Fruit fly (Drosophila melanogaster) whole organism, embryonic: ENCODE data around the gene bor.
A peak's percentile ranks its signal among the peaks of the same experiment; 100 is the strongest.

Experiments
- Atf-2 ChIP-seq: fragments of 200-800 bp; sonication (Bioruptor generic); optimal IDR thresholded peaks from 2 replicates; lab custom pipeline; 2016; ENCODE audit warnings: missing biosample characterization, missing genetic modification characterization
- Awh ChIP-seq: fragments of 200-800 bp; sonication (Bioruptor generic); IDR thresholded peaks from 2 replicates; pipeline ENCODE4, ENCODE4 v1.3.6; 2022; ENCODE audit warnings: missing biosample characterization, missing genetic modification characterization
- B-H2 ChIP-seq: fragments of 200-800 bp; sonication (Bioruptor generic); optimal IDR thresholded peaks from 2 replicates; lab custom pipeline; 2018; ENCODE audit warnings: missing biosample characterization, mild to moderate bottlenecking, missing genetic modification characterization
- BEAF-32 ChIP-seq: fragments of 200-800 bp; sonication (Bioruptor generic); optimal IDR thresholded peaks from 3 replicates; lab custom pipeline; 2017; ENCODE audit warnings: missing biosample characterization, missing genetic modification characterization, mild to moderate bottlenecking, moderate library complexity, missing genetic modification reagents
- CG10274 ChIP-seq: fragments of 200-800 bp; sonication (Bioruptor generic); optimal IDR thresholded peaks from 3 replicates; lab custom pipeline; 2017; ENCODE audit warnings: missing biosample characterization, mild to moderate bottlenecking, missing genetic modification characterization
- CG11247 ChIP-seq: fragments of 200-800 bp; sonication (Bioruptor generic); IDR thresholded peaks from 2 replicates; pipeline ENCODE4 v1.3.6; 2022; ENCODE audit warnings: missing biosample characterization, missing genetic modification characterization
- CG12236 ChIP-seq: fragments of 200-800 bp; sonication (Bioruptor generic); optimal IDR thresholded peaks from 2 replicates; lab custom pipeline; 2016; ENCODE audit warnings: missing biosample characterization, missing genetic modification characterization
- CG12391 ChIP-seq: fragments of 200-800 bp; sonication (Bioruptor generic); optimal IDR thresholded peaks from 3 replicates; lab custom pipeline; 2018; ENCODE audit warnings: missing biosample characterization, mild to moderate bottlenecking, missing genetic modification characterization, moderate library complexity
- CG16813 ChIP-seq: fragments of 200-800 bp; sonication (Bioruptor generic); IDR thresholded peaks from 3 replicates; pipeline ENCODE4 v1.3.6; 2022; ENCODE audit warnings: missing biosample characterization, missing genetic modification characterization; ENCODE audit not compliant: partially characterized antibody
- CG18011 ChIP-seq: fragments of 200-800 bp; sonication (Bioruptor generic); optimal IDR thresholded peaks from 2 replicates; lab custom pipeline; 2017; ENCODE audit warnings: missing biosample characterization, missing genetic modification characterization, mild to moderate bottlenecking, moderate library complexity, missing genotype
- CG2199 ChIP-seq: fragments of 200-800 bp; sonication (Bioruptor generic); IDR thresholded peaks from 3 replicates; pipeline ENCODE4 v1.3.6; 2022; ENCODE audit warnings: missing biosample characterization, missing genetic modification characterization
- CG2712 ChIP-seq: fragments of 200-800 bp; optimal IDR thresholded peaks from 3 replicates; lab custom pipeline; 2019; ENCODE audit warnings: missing biosample characterization, mild to moderate bottlenecking, missing genetic modification characterization, moderate library complexity
- CG30431 ChIP-seq: fragments of 200-800 bp; sonication (Bioruptor generic); optimal IDR thresholded peaks from 2 replicates; lab custom pipeline; 2017; ENCODE audit warnings: missing biosample characterization, missing genetic modification characterization
- CG33557 ChIP-seq: fragments of 200-800 bp; sonication (Bioruptor generic); optimal IDR thresholded peaks from 2 replicates; lab custom pipeline; 2019; ENCODE audit warnings: missing biosample characterization, mild to moderate bottlenecking, missing genetic modification characterization, moderate library complexity
- CG6254 ChIP-seq: fragments of 200-800 bp; sonication (Bioruptor generic); optimal IDR thresholded peaks from 3 replicates; lab custom pipeline; 2017; ENCODE audit warnings: mild to moderate bottlenecking, missing biosample characterization, missing genetic modification reagents, missing genetic modification characterization
- CG6654 ChIP-seq: fragments of 200-800 bp; sonication (Bioruptor generic); optimal IDR thresholded peaks from 2 replicates; lab custom pipeline; 2017; ENCODE audit warnings: missing biosample characterization, mild to moderate bottlenecking, missing genetic modification characterization
- CG6765 ChIP-seq: fragments of 200-800 bp; sonication (Bioruptor generic); optimal IDR thresholded peaks from 3 replicates; lab custom pipeline; 2017; ENCODE audit warnings: missing biosample characterization, mild to moderate bottlenecking, missing genetic modification characterization
- CG7357 ChIP-seq: fragments of 200-800 bp; sonication (Bioruptor generic); IDR thresholded peaks from 3 replicates; pipeline ENCODE4 v1.3.6; 2022; ENCODE audit warnings: missing biosample characterization, missing genetic modification characterization
- CG9215 ChIP-seq: fragments of 200-800 bp; sonication (Bioruptor generic); IDR thresholded peaks from 2 replicates; pipeline ENCODE4 v1.3.6; 2022; ENCODE audit warnings: missing biosample characterization, missing genetic modification characterization
- Camta ChIP-seq: fragments of 200-800 bp; sonication (Bioruptor generic); optimal IDR thresholded peaks from 2 replicates; lab custom pipeline; 2016; ENCODE audit warnings: missing biosample characterization, missing genetic modification characterization
- CoRest ChIP-seq: fragments of 200-800 bp; sonication (Bioruptor generic); optimal IDR thresholded peaks from 3 replicates; lab custom pipeline; 2018; ENCODE audit warnings: missing biosample characterization, mild to moderate bottlenecking, missing genetic modification characterization, moderate library complexity
- Dbx ChIP-seq: fragments of 200-800 bp; sonication (Bioruptor generic); IDR thresholded peaks from 3 replicates; pipeline ENCODE4 v1.3.6; 2022; ENCODE audit warnings: missing biosample characterization, missing genetic modification characterization
- Dip2 ChIP-seq: fragments of 200-800 bp; sonication (Bioruptor generic); IDR thresholded peaks from 2 replicates; pipeline ENCODE4 v1.3.6; 2022; ENCODE audit warnings: missing biosample characterization, missing genetic modification characterization
- Doc2 ChIP-seq: fragments of 200-800 bp; sonication (Bioruptor generic); IDR thresholded peaks from 2 replicates; pipeline ENCODE4 v1.3.6; 2022; ENCODE audit warnings: missing biosample characterization, missing genetic modification characterization
- H15 ChIP-seq: fragments of 200-800 bp; sonication (Bioruptor generic); IDR thresholded peaks from 3 replicates; pipeline ENCODE4 v1.3.6; 2022; ENCODE audit warnings: missing biosample characterization, missing genetic modification characterization
- Jarid2 ChIP-seq: fragments of 200-800 bp; sonication (Bioruptor generic); optimal IDR thresholded peaks from 3 replicates; lab custom pipeline; 2017; ENCODE audit warnings: mild to moderate bottlenecking, missing biosample characterization, missing genetic modification reagents, missing genetic modification characterization
- Lpt ChIP-seq: fragments of >200 bp; optimal IDR thresholded peaks from 2 replicates; lab custom pipeline; 2018; ENCODE audit warnings: missing biosample characterization, missing genetic modification characterization
- MTF-1 ChIP-seq: fragments of 200-800 bp; sonication (Bioruptor generic); optimal IDR thresholded peaks from 2 replicates; lab custom pipeline; 2018; ENCODE audit warnings: missing biosample characterization, mild to moderate bottlenecking, missing genetic modification characterization, borderline replicate concordance
- NK7.1 ChIP-seq: fragments of 200-800 bp; sonication (Bioruptor generic); optimal IDR thresholded peaks from 3 replicates; lab custom pipeline; 2016; ENCODE audit warnings: missing biosample characterization, missing genetic modification characterization
- Nf-YA ChIP-seq: fragments of 200-800 bp; sonication (Bioruptor generic); IDR thresholded peaks from 2 replicates; pipeline ENCODE4 v1.3.6; 2022; ENCODE audit warnings: missing biosample characterization, missing genetic modification characterization
- Poxn ChIP-seq: fragments of 200-800 bp; sonication (Bioruptor generic); IDR thresholded peaks from 2 replicates; pipeline ENCODE4 v1.3.6; 2022; ENCODE audit warnings: missing biosample characterization, missing genetic modification characterization
- Rfx ChIP-seq: fragments of 200-800 bp; sonication (Bioruptor generic); IDR thresholded peaks from 2 replicates; pipeline ENCODE4 v1.3.6; 2022; ENCODE audit warnings: missing biosample characterization, missing genetic modification characterization
- Stat92E ChIP-seq, 3 experiments: fragments of >200 bp in 2 of 3; fragments of 200-800 bp in 1 of 3; sonication (Bioruptor generic) in 1 of 3; optimal IDR thresholded peaks; 2 replicates each; lab custom pipeline; 2017 to 2019; ENCODE audit warnings: missing biosample characterization in 3 of 3, missing genetic modification characterization in 3 of 3, mild to moderate bottlenecking in 1 of 3, moderate library complexity in 1 of 3
- Taf1 ChIP-seq: fragments of 200-800 bp; sonication (Bioruptor generic); IDR thresholded peaks from 2 replicates; pipeline ENCODE4 v1.3.6; 2022; ENCODE audit warnings: missing biosample characterization, missing genetic modification characterization
- ash1 ChIP-seq: fragments of 200-800 bp; sonication (Bioruptor generic); optimal IDR thresholded peaks from 2 replicates; lab custom pipeline; 2018; ENCODE audit warnings: missing biosample characterization, mild to moderate bottlenecking, missing genetic modification characterization
- ato ChIP-seq: fragments of 200-800 bp; sonication (Bioruptor generic); IDR thresholded peaks from 2 replicates; pipeline ENCODE4 v1.3.6; 2022; ENCODE audit warnings: missing biosample characterization, missing genetic modification characterization; ENCODE audit not compliant: partially characterized antibody
- bigmax ChIP-seq: fragments of 200-800 bp; sonication (Bioruptor generic); optimal IDR thresholded peaks from 2 replicates; lab custom pipeline; 2018; ENCODE audit warnings: missing biosample characterization, mild to moderate bottlenecking, missing genetic modification characterization
- btn ChIP-seq: fragments of 200-800 bp; sonication (Bioruptor generic); optimal IDR thresholded peaks from 2 replicates; lab custom pipeline; 2016; ENCODE audit warnings: missing biosample characterization, missing genetic modification characterization
- caup ChIP-seq: fragments of 200-800 bp; sonication (Bioruptor generic); optimal IDR thresholded peaks from 3 replicates; lab custom pipeline; 2017; ENCODE audit warnings: missing biosample characterization, mild to moderate bottlenecking, missing genetic modification characterization, moderate library complexity; ENCODE audit not compliant: severe bottlenecking
- chif ChIP-seq, 2 experiments: fragments of 200-800 bp; sonication (Bioruptor generic); optimal IDR thresholded peaks; 3 replicates each; lab custom pipeline; 2016; ENCODE audit warnings: missing biosample characterization in 2 of 2, missing genetic modification characterization in 2 of 2
- crp ChIP-seq, 2 experiments: fragments of 200-800 bp; sonication (Bioruptor generic); optimal IDR thresholded peaks; 2 replicates in 1 of 2; 3 replicates in 1 of 2; lab custom pipeline; 2017; ENCODE audit warnings: missing biosample characterization in 2 of 2, missing genetic modification characterization in 2 of 2, mild to moderate bottlenecking in 1 of 2, moderate library complexity in 1 of 2
- grn ChIP-seq: fragments of 200-800 bp; sonication (Bioruptor generic); optimal IDR thresholded peaks from 3 replicates; lab custom pipeline; 2017; ENCODE audit warnings: missing biosample characterization, missing genetic modification characterization
- jumu ChIP-seq: fragments of 200-800 bp; sonication (Bioruptor generic); optimal IDR thresholded peaks from 3 replicates; lab custom pipeline; 2016; ENCODE audit warnings: missing biosample characterization, missing genetic modification characterization
- klu ChIP-seq: fragments of 200-800 bp; sonication (Bioruptor generic); IDR thresholded peaks from 2 replicates; pipeline ENCODE4 v1.3.6; 2022; ENCODE audit warnings: missing biosample characterization, missing genetic modification characterization
- lov ChIP-seq, 2 experiments: fragments of 200-800 bp in 1 of 2; fragments of >200 bp in 1 of 2; sonication (Bioruptor generic) in 1 of 2; IDR thresholded peaks in 1 of 2; optimal IDR thresholded peaks in 1 of 2; 2 replicates in 1 of 2; 3 replicates in 1 of 2; pipeline versions ENCODE4 v1.3.6 to Lab custom; 2017 to 2022; ENCODE audit warnings: missing biosample characterization in 1 of 2, missing genetic modification characterization in 1 of 2
- maf-S ChIP-seq: fragments of 200-800 bp; sonication (Bioruptor generic); optimal IDR thresholded peaks from 2 replicates; lab custom pipeline; 2016; ENCODE audit warnings: missing biosample characterization, missing genetic modification characterization
- run ChIP-seq: fragments of 200-800 bp; sonication (Bioruptor generic); optimal IDR thresholded peaks from 3 replicates; lab custom pipeline; 2018; ENCODE audit warnings: missing biosample characterization, mild to moderate bottlenecking, missing genetic modification characterization
- sob ChIP-seq: fragments of 200-800 bp; sonication (Bioruptor generic); IDR thresholded peaks from 2 replicates; pipeline ENCODE4 v1.3.6; 2022; ENCODE audit warnings: missing biosample characterization, missing genetic modification characterization

The bor gene

DNA sequence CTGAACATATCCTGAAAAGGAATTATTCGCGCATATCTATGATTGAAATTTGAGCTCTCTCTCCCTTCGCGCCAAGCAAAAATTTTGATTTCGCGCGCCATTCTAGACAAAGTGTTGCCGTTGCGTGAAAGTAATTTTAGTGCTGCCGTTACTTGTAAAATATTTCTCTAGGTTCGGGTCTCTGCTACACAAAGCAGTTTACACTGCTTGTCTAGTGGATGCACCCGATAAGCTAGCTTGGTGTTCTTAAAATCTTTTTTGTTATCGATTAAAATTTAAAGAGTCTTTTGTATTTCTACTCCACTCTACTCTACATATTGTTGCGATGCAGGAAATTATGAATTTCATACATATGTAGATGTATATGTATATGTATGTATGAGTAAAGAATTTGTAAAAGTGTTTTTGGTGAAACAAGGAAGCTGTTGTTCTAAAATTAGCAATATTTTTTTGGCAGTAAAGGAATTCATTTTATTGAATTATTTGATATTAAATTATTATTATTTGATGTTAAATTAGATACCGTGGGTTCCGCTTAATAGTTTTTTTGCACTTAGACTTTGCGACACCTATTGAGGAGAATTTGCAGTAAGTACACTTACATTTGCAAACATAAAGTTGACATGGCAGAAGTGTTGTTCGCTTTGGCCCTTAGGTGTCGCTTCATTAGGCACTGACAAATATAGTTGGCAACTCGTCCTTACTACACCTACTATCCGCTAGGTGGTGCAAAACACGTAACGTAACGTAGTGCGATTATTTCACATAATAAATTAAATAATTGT, 3.3 kb downstream of the bor start (continued):
- TF ChIP-seq Stat92E (GFP tag; optimal IDR thresholded peaks at IDR 0.05; lab: Kevin White, UChicago): no peak
- TF ChIP-seq Dbx: peak; percentile 61
- TF ChIP-seq CG2712 (tag; lab: Kevin White, UChicago): peak; percentile 65
- TF ChIP-seq ash1: peak; percentile 28
- peak; percentile 48 for TF ChIP-seq CG12391 (tag; lab: Kevin White, UChicago)
- peak; percentile 62 for TF ChIP-seq CG30431 (GFP tag; lab: Kevin White, UChicago)
- peak; percentile 51 to 68 for TF ChIP-seq chif (GFP tag; optimal IDR thresholded peaks at IDR 0.05; lab: Kevin White, UChicago)
- TF ChIP-seq Rfx (GFP tag; lab: Robert Waterston, UW): peak; percentile 86
- no peak for TF ChIP-seq btn (GFP tag; lab: Kevin White, UChicago)
- TF ChIP-seq B-H2 (GFP tag; lab: Kevin White, UChicago): peak; percentile 41
- no peak for TF ChIP-seq Poxn (GFP tag; lab: Robert Waterston, UW)
- TF ChIP-seq CG16813 (GFP tag; lab: Robert Waterston, UW): peak; percentile 64; the same call in 2 of the 3 replicates
- peak; percentile 76 for TF ChIP-seq caup
- peak; percentile 74 for TF ChIP-seq ato (GFP tag; lab: Robert Waterston, UW)
- peak; percentile 36 for TF ChIP-seq CoRest (tag; lab: Kevin White, UChicago)
- peak; percentile 47 for TF ChIP-seq bigmax (GFP tag; lab: Kevin White, UChicago)
- TF ChIP-seq jumu (GFP tag; lab: Kevin White, UChicago): peak; percentile 62
- TF ChIP-seq MTF-1 (GFP tag; lab: Kevin White, UChicago): peak; percentile 87
- TF ChIP-seq CG6765: peak; percentile 48
- peak; percentile 78 for TF ChIP-seq sob
- TF ChIP-seq run (tag; lab: Kevin White, UChicago): no peak
- peak; percentile 29 for TF ChIP-seq CG18011 (GFP tag; lab: Kevin White, UChicago)
- peak; percentile 34 for TF ChIP-seq CG6654 (GFP tag; lab: Kevin White, UChicago)
- no peak for TF ChIP-seq Jarid2 (GFP tag; lab: Kevin White, UChicago)
- TF ChIP-seq Taf1 (GFP tag; lab: Robert Waterston, UW): peak; percentile 51
- TF ChIP-seq Camta (GFP tag; lab: Kevin White, UChicago): peak; percentile 61
- peak; percentile 67 for TF ChIP-seq BEAF-32 (GFP tag; lab: Kevin White, UChicago)
- TF ChIP-seq CG7357 (GFP tag; lab: Robert Waterston, UW): no peak
- TF ChIP-seq crp (GFP tag; optimal IDR thresholded peaks at IDR 0.05; lab: Kevin White, UChicago): peak in 1 of 2 experiments; percentile 4
- peak; percentile 49 for TF ChIP-seq CG9215
- TF ChIP-seq Doc2 (GFP tag; lab: Robert Waterston, UW): no peak
- peak; percentile 30 for TF ChIP-seq CG33557 (GFP tag; lab: Kevin White, UChicago)
- TF ChIP-seq Lpt (GFP tag; lab: Kevin White, UChicago): peak; percentile 83
- peak; percentile 75 for TF ChIP-seq CG11247 (GFP tag; lab: Robert Waterston, UW)
- TF ChIP-seq Atf-2 (GFP tag; lab: Kevin White, UChicago): peak; percentile 62
- TF ChIP-seq Nf-YA: no peak
- TF ChIP-seq NK7.1: peak; percentile 36
- peak; percentile 70; the same call in 2 of the 3 replicates for TF ChIP-seq H15 (GFP tag; lab: Robert Waterston, UW)
- TF ChIP-seq CG12236: peak; percentile 57
- peak; percentile 46 for TF ChIP-seq Awh (GFP tag; lab: Robert Waterston, UW)
- peak; percentile 10 for TF ChIP-seq CG10274
- no peak for TF ChIP-seq grn
- TF ChIP-seq lov (optimal IDR thresholded peaks at IDR 0.05; lab: Kevin White, UChicago): no peak
- peak; percentile 74; the same call in 1 of the 3 replicates for TF ChIP-seq lov (GFP tag; IDR thresholded peaks at IDR 0.05; lab: Robert Waterston, UW)
- peak; percentile 61 for TF ChIP-seq CG6254 (GFP tag; lab: Kevin White, UChicago)
- no peak; the same call in 1 of the 2 replicates for TF ChIP-seq klu (GFP tag; lab: Robert Waterston, UW)
- 0 out of 3 replicates have a peak, but pooled peaks have one; percentile 62 for TF ChIP-seq CG2199 (GFP tag; lab: Robert Waterston, UW)
- peak; percentile 74 for TF ChIP-seq Dip2
- peak; percentile 27 for TF ChIP-seq maf-S (GFP tag; lab: Kevin White, UChicago)
